Worm (Caenorhabditis elegans) whole organism, L4 larva: ENCODE data around the gene lido-16.

ENCODE experiments used
- F10B5.3 ChIP-seq: sonication (generic microtip); optimal IDR thresholded peaks from 2 replicates; lab custom pipeline; 2016; ENCODE audit warnings: mild to moderate bottlenecking, missing genetic modification characterization, missing compliant biosample characterization
- F44E2.7 ChIP-seq: fragments of 200-800 bp; sonication (Bioruptor generic); IDR thresholded peaks from 2 replicates; pipeline ENCODE4 v2.1.2; 2022; ENCODE audit warnings: missing genetic modification characterization, missing compliant biosample characterization
- T20F7.1 ChIP-seq: fragments of 200-800 bp; sonication (Bioruptor generic); optimal IDR thresholded peaks from 2 replicates; lab custom pipeline; 2018; ENCODE audit warnings: mild to moderate bottlenecking, missing genetic modification characterization, missing compliant biosample characterization
- T26A8.4 ChIP-seq: fragments of 200-800 bp; sonication (Bioruptor generic); IDR thresholded peaks from 2 replicates; pipeline ENCODE4 v1.3.6; 2022; ENCODE audit warnings: missing genetic modification characterization, missing compliant biosample characterization
- Y48G9A.11 ChIP-seq: fragments of 200-800 bp; sonication (Bioruptor generic); IDR thresholded peaks from 2 replicates; pipeline ENCODE4 v1.3.6; 2022; ENCODE audit warnings: missing genetic modification reagents, missing genetic modification characterization, missing compliant biosample characterization
- Y75B8A.6 ChIP-seq: fragments of 200-800 bp; sonication (Bioruptor generic); IDR thresholded peaks from 2 replicates; pipeline ENCODE4 v1.3.6; 2022; ENCODE audit warnings: missing genetic modification reagents, missing genetic modification characterization, missing compliant biosample characterization
- ZK337.2 ChIP-seq: fragments of 200-800 bp; sonication (Bioruptor generic); IDR thresholded peaks from 2 replicates; pipeline ENCODE4 v1.3.6; 2022; ENCODE audit warnings: missing genetic modification reagents, missing genetic modification characterization, missing compliant biosample characterization
- ZK546.5 ChIP-seq, 2 experiments: sonication (generic microtip); optimal IDR thresholded peaks; 2 replicates each; lab custom pipeline; 2017; ENCODE audit warnings: missing biosample characterization in 2 of 2, missing genetic modification characterization in 2 of 2
- ceh-20 ChIP-seq: fragments of 200-800 bp; sonication (Bioruptor generic); IDR thresholded peaks from 2 replicates; pipeline ENCODE4 v1.3.6; 2022; ENCODE audit warnings: missing genetic modification reagents, missing genetic modification characterization, missing compliant biosample characterization
- ceh-44 ChIP-seq: fragments of 200-800 bp; sonication (Bioruptor generic); IDR thresholded peaks from 2 replicates; pipeline ENCODE4 v1.3.6; 2022; ENCODE audit warnings: missing genetic modification reagents, missing genetic modification characterization, missing compliant biosample characterization
- ceh-82 ChIP-seq: sonication (generic microtip); optimal IDR thresholded peaks from 2 replicates; lab custom pipeline; 2017; ENCODE audit warnings: missing biosample characterization, missing genetic modification characterization
- ctbp-1 ChIP-seq: fragments of 200-800 bp; sonication (Bioruptor generic); IDR thresholded peaks from 2 replicates; pipeline ENCODE4 v1.3.6; 2022; ENCODE audit warnings: missing genetic modification reagents, missing genetic modification characterization, missing compliant biosample characterization
- daf-8 ChIP-seq: fragments of 200-800 bp; sonication (Bioruptor generic); IDR thresholded peaks from 2 replicates; pipeline ENCODE4 v1.3.6; 2022; ENCODE audit warnings: missing genetic modification characterization, missing compliant biosample characterization
- dmd-6 ChIP-seq: fragments of 200-800 bp; sonication (Bioruptor generic); IDR thresholded peaks from 2 replicates; pipeline ENCODE4 v1.3.6; 2022; ENCODE audit warnings: missing genetic modification reagents, missing genetic modification characterization, missing compliant biosample characterization
- dmd-8 ChIP-seq: fragments of 200-800 bp; sonication (Bioruptor generic); IDR thresholded peaks from 2 replicates; pipeline ENCODE4 v1.3.6; 2022; ENCODE audit warnings: missing genetic modification characterization, missing compliant biosample characterization
- dmd-9 ChIP-seq: fragments of 200-800 bp; sonication (Bioruptor generic); IDR thresholded peaks from 2 replicates; pipeline ENCODE4 v1.3.6; 2022; ENCODE audit warnings: missing genetic modification reagents, missing genetic modification characterization, missing compliant biosample characterization
- dve-1 ChIP-seq: sonication (generic microtip); optimal IDR thresholded peaks from 2 replicates; lab custom pipeline; 2017; ENCODE audit warnings: antibody characterized with exemption, mild to moderate bottlenecking, missing genetic modification characterization, missing compliant biosample characterization; ENCODE audit not compliant: insufficient read depth
- fkh-10 ChIP-seq: fragments of 150-350 bp; optimal IDR thresholded peaks from 2 replicates; lab custom pipeline; 2014; ENCODE audit warnings: missing biosample characterization, missing genetic modification reagents, missing genetic modification characterization
- fos-1 ChIP-seq: fragments of 150-350 bp; optimal IDR thresholded peaks from 2 replicates; lab custom pipeline; 2014; ENCODE audit warnings: missing biosample characterization, missing genetic modification characterization
- gei-8 ChIP-seq: fragments of 200-800 bp; sonication (Bioruptor generic); optimal IDR thresholded peaks from 2 replicates; lab custom pipeline; 2018; ENCODE audit warnings: mild to moderate bottlenecking, missing genetic modification characterization, missing compliant biosample characterization
- hlh-11 ChIP-seq: fragments of 200-800 bp; sonication (Bioruptor generic); optimal IDR thresholded peaks from 2 replicates; lab custom pipeline; 2018; ENCODE audit warnings: mild to moderate bottlenecking, missing genetic modification characterization, missing compliant biosample characterization
- hlh-30 ChIP-seq: sonication (generic microtip); optimal IDR thresholded peaks from 2 replicates; lab custom pipeline; 2017; ENCODE audit warnings: antibody characterized with exemption, mild to moderate bottlenecking, missing genetic modification characterization, missing compliant biosample characterization; ENCODE audit not compliant: insufficient read depth
- lin-15B ChIP-seq: fragments of 150-350 bp; sonication (generic microtip); optimal IDR thresholded peaks from 3 replicates; lab custom pipeline; 2014; ENCODE audit warnings: missing biosample characterization, missing genetic modification characterization
- lin-38 ChIP-seq: fragments of 200-800 bp; sonication (Bioruptor generic); IDR thresholded peaks from 2 replicates; pipeline ENCODE4 v1.3.6; 2022; ENCODE audit warnings: missing genetic modification reagents, missing genetic modification characterization, missing compliant biosample characterization
- lin-39 ChIP-seq: fragments of 150-350 bp; optimal IDR thresholded peaks from 2 replicates; lab custom pipeline; 2014; ENCODE audit warnings: missing biosample characterization, missing genetic modification reagents, missing genetic modification characterization
- lsy-2 ChIP-seq, 2 experiments: fragments of 150-350 bp in 1 of 2; sonication (generic microtip) in 1 of 2; optimal IDR thresholded peaks; 2 replicates each; lab custom pipeline; 2014 to 2017; ENCODE audit warnings: missing biosample characterization in 2 of 2, missing genetic modification characterization in 2 of 2
- madf-5 ChIP-seq, 2 experiments: fragments of 200-800 bp; sonication (Bioruptor generic); IDR thresholded peaks; 2 replicates each; pipeline ENCODE4 v1.3.6; 2022; ENCODE audit warnings: missing compliant biosample characterization in 2 of 2, missing genetic modification characterization in 2 of 2
- madf-9 ChIP-seq: fragments of 200-800 bp; sonication (Bioruptor generic); conservative IDR thresholded peaks from 2 replicates; pipeline ENCODE4 v1.3.6; 2022; ENCODE audit warnings: missing genetic modification reagents, missing genetic modification characterization, missing compliant biosample characterization
- mdl-1 ChIP-seq, 2 experiments: fragments of 150-350 bp in 1 of 2; sonication (generic microtip) in 1 of 2; optimal IDR thresholded peaks; 2 replicates each; lab custom pipeline; 2014 to 2017; ENCODE audit warnings: missing biosample characterization in 2 of 2, missing genetic modification characterization in 2 of 2
- mdt-29 ChIP-seq: fragments of 200-800 bp; sonication (Bioruptor generic); IDR thresholded peaks from 2 replicates; pipeline ENCODE4 v1.3.6; 2022; ENCODE audit warnings: missing genetic modification reagents, missing genetic modification characterization, missing compliant biosample characterization
- mes-2 ChIP-seq: sonication (generic microtip); optimal IDR thresholded peaks from 2 replicates; lab custom pipeline; 2016; ENCODE audit warnings: missing genotype, mild to moderate bottlenecking, missing genetic modification characterization, missing compliant biosample characterization; ENCODE audit not compliant: poor library complexity, severe bottlenecking
- mxl-2 ChIP-seq: fragments of 200-800 bp; sonication (Bioruptor generic); conservative IDR thresholded peaks from 2 replicates; pipeline ENCODE4 v1.3.6; 2022; ENCODE audit warnings: missing genetic modification reagents, missing genetic modification characterization, missing compliant biosample characterization
- mxl-3 ChIP-seq: fragments of 200-800 bp; sonication (Bioruptor generic); optimal IDR thresholded peaks from 2 replicates; lab custom pipeline; 2018; ENCODE audit warnings: mild to moderate bottlenecking, missing genetic modification characterization, missing compliant biosample characterization
- nhr-102 ChIP-seq: sonication (generic microtip); optimal IDR thresholded peaks from 2 replicates; lab custom pipeline; 2016; ENCODE audit warnings: mild to moderate bottlenecking, missing genetic modification characterization, moderate library complexity, missing compliant biosample characterization
- nhr-111 ChIP-seq: fragments of 200-800 bp; sonication (Bioruptor generic); optimal IDR thresholded peaks from 2 replicates; lab custom pipeline; 2018; ENCODE audit warnings: mild to moderate bottlenecking, missing genetic modification characterization, missing compliant biosample characterization
- nhr-237 ChIP-seq: sonication (generic microtip); optimal IDR thresholded peaks from 2 replicates; lab custom pipeline; 2017; ENCODE audit warnings: missing biosample characterization, missing genetic modification characterization
- nhr-25 ChIP-seq: sonication (generic microtip); optimal IDR thresholded peaks from 2 replicates; lab custom pipeline; 2017; ENCODE audit warnings: missing genetic modification characterization, mild to moderate bottlenecking, missing compliant biosample characterization, antibody characterized with exemption, moderate library complexity, borderline replicate concordance; ENCODE audit not compliant: insufficient read depth
- nhr-28 ChIP-seq: fragments of 150-350 bp; optimal IDR thresholded peaks from 2 replicates; lab custom pipeline; 2014; ENCODE audit warnings: missing biosample characterization, missing genetic modification characterization
- nhr-6 ChIP-seq: fragments of 150-350 bp; optimal IDR thresholded peaks from 2 replicates; lab custom pipeline; 2014; ENCODE audit warnings: missing biosample characterization, missing genetic modification characterization
- nhr-77 ChIP-seq: fragments of 150-350 bp; optimal IDR thresholded peaks from 2 replicates; lab custom pipeline; 2014; ENCODE audit warnings: missing biosample characterization, missing genetic modification characterization
- saeg-2 ChIP-seq: fragments of 200-800 bp; sonication (Bioruptor generic); IDR thresholded peaks from 2 replicates; pipeline ENCODE4 v1.3.6; 2022; ENCODE audit warnings: missing genetic modification reagents, missing genetic modification characterization, missing compliant biosample characterization
- sdz-12 ChIP-seq: fragments of 200-800 bp; sonication (Bioruptor generic); optimal IDR thresholded peaks from 2 replicates; lab custom pipeline; 2018; ENCODE audit warnings: mild to moderate bottlenecking, missing genetic modification characterization, missing compliant biosample characterization
- set-16 ChIP-seq: fragments of 200-800 bp; sonication (Bioruptor generic); IDR thresholded peaks from 2 replicates; pipeline ENCODE4 v1.3.6; 2022; ENCODE audit warnings: missing genetic modification reagents, missing genetic modification characterization, missing compliant biosample characterization
- snpc-4 ChIP-seq: fragments of 150-350 bp; optimal IDR thresholded peaks from 2 replicates; lab custom pipeline; 2014; ENCODE audit warnings: missing biosample characterization, missing genetic modification characterization
- tag-97 ChIP-seq: fragments of 200-800 bp; sonication (Bioruptor generic); IDR thresholded peaks from 2 replicates; pipeline ENCODE4 v1.3.6; 2022; ENCODE audit warnings: missing genetic modification characterization, missing compliant biosample characterization
- tra-1 ChIP-seq: fragments of 200-800 bp; sonication (Bioruptor generic); IDR thresholded peaks from 2 replicates; pipeline ENCODE4 v1.3.6; 2022; ENCODE audit warnings: missing genetic modification reagents, missing genetic modification characterization, missing compliant biosample characterization
- unc-62 ChIP-seq, 3 experiments: fragments of 150-350 bp in 1 of 3; sonication (generic microtip); optimal IDR thresholded peaks in 2 of 3; peaks in 1 of 3; 1 replicate in 1 of 3; 2 replicates in 2 of 3; lab custom pipeline; 2014 to 2017; ENCODE audit warnings: missing biosample characterization in 3 of 3, missing genetic modification characterization in 3 of 3, missing genetic modification reagents in 3 of 3, missing genotype in 1 of 3
- vab-7 ChIP-seq: fragments of 200-800 bp; sonication (Bioruptor generic); IDR thresholded peaks from 2 replicates; pipeline ENCODE4 v1.3.6; 2022; ENCODE audit warnings: missing genetic modification reagents, missing genetic modification characterization, missing compliant biosample characterization
- zfp-3 ChIP-seq: fragments of 200-800 bp; sonication (Bioruptor generic); conservative IDR thresholded peaks from 2 replicates; pipeline ENCODE4 v1.3.6; 2022; ENCODE audit warnings: missing genetic modification reagents, missing genetic modification characterization, missing compliant biosample characterization
- zip-11 ChIP-seq: fragments of 200-800 bp; sonication (Bioruptor generic); IDR thresholded peaks from 2 replicates; pipeline ENCODE4 v1.3.6; 2022; ENCODE audit warnings: missing genetic modification characterization, missing compliant biosample characterization
- zip-2 ChIP-seq: fragments of 150-350 bp; optimal IDR thresholded peaks from 2 replicates; lab custom pipeline; 2014; ENCODE audit warnings: missing biosample characterization, missing genetic modification characterization
- ztf-11 ChIP-seq: fragments of 150-350 bp; optimal IDR thresholded peaks from 2 replicates; lab custom pipeline; 2014; ENCODE audit warnings: missing biosample characterization, missing genetic modification characterization

The lido-16 gene

ce11 chrII:6448189-6448588, 36.6 kb downstream of the lido-16 start:
- peak; percentile 39 for TF ChIP-seq nhr-28 (tag; lab: Kevin White, UChicago)
- TF ChIP-seq daf-8 (GFP tag; lab: Robert Waterston, UW), result no peak
- TF ChIP-seq ZK337.2, result no peak
- no peak for TF ChIP-seq ZK546.5 (tag; optimal IDR thresholded peaks at IDR 0.05; lab: Kevin White, UChicago)
- no peak for TF ChIP-seq snpc-4
- no peak for TF ChIP-seq Y48G9A.11 (GFP tag; lab: Robert Waterston, UW)
- no peak for TF ChIP-seq fkh-10
- TF ChIP-seq mxl-3 (GFP tag; lab: Kevin White, UChicago), result no peak
- no peak for TF ChIP-seq madf-5 (GFP tag; IDR thresholded peaks at IDR 0.05; lab: Robert Waterston, UW)
- TF ChIP-seq zip-2 (tag; lab: Kevin White, UChicago), result no peak
- TF ChIP-seq tag-97 (GFP tag; lab: Robert Waterston, UW), result no peak
- TF ChIP-seq saeg-2, result no peak
- no peak for TF ChIP-seq vab-7 (GFP tag; lab: Robert Waterston, UW)
- TF ChIP-seq T26A8.4 (GFP tag; lab: Robert Waterston, UW), result no peak
- TF ChIP-seq unc-62 (GFP tag; optimal IDR thresholded peaks at IDR 0.05 in 1 of 2; lab: Kevin White, UChicago), result peak in 1 of 2 experiments; percentile 99
- TF ChIP-seq unc-62 (tag; optimal IDR thresholded peaks at IDR 0.05; lab: Kevin White, UChicago), result no peak
- no peak for TF ChIP-seq T20F7.1 (GFP tag; lab: Kevin White, UChicago)
- TF ChIP-seq mes-2 (tag; lab: Kevin White, UChicago), result no peak
- peak; percentile 41 for TF ChIP-seq nhr-25 (tag; lab: Kevin White, UChicago)
- no peak for TF ChIP-seq lin-15B (tag; lab: Kevin White, UChicago)
- TF ChIP-seq nhr-102, result no peak
- TF ChIP-seq dve-1 (tag; lab: Kevin White, UChicago), result no peak
- TF ChIP-seq ctbp-1 (GFP tag; lab: Robert Waterston, UW), result no peak
- TF ChIP-seq dmd-6 (GFP tag; lab: Robert Waterston, UW), result no peak
- TF ChIP-seq ceh-20 (GFP tag; lab: Robert Waterston, UW), result no peak
- no peak for TF ChIP-seq tra-1 (GFP tag; lab: Robert Waterston, UW)
- TF ChIP-seq F44E2.7 (GFP tag; lab: Robert Waterston, UW), result no peak
- TF ChIP-seq F10B5.3 (tag; lab: Kevin White, UChicago), result no peak
- no peak for TF ChIP-seq nhr-6
- no peak for TF ChIP-seq nhr-111 (GFP tag; lab: Kevin White, UChicago)
- TF ChIP-seq set-16 (GFP tag; lab: Robert Waterston, UW), result no peak
- TF ChIP-seq fos-1 (tag; lab: Kevin White, UChicago), result no peak
- TF ChIP-seq hlh-30, result peak; percentile 57
- TF ChIP-seq gei-8 (GFP tag; lab: Kevin White, UChicago), result no peak
- no peak for TF ChIP-seq ceh-44 (GFP tag; lab: Robert Waterston, UW)
- TF ChIP-seq ztf-11, result no peak
- TF ChIP-seq mdl-1 (tag; optimal IDR thresholded peaks at IDR 0.05; lab: Kevin White, UChicago), result peak in 1 of 2 experiments; percentile 10
- no peak for TF ChIP-seq dmd-8 (GFP tag; lab: Robert Waterston, UW)
- 0 out of 2 replicates have a peak, but pooled peaks have one; percentile 54 for TF ChIP-seq zfp-3
- no peak for TF ChIP-seq lin-39 (tag; lab: Kevin White, UChicago)

DNA sequence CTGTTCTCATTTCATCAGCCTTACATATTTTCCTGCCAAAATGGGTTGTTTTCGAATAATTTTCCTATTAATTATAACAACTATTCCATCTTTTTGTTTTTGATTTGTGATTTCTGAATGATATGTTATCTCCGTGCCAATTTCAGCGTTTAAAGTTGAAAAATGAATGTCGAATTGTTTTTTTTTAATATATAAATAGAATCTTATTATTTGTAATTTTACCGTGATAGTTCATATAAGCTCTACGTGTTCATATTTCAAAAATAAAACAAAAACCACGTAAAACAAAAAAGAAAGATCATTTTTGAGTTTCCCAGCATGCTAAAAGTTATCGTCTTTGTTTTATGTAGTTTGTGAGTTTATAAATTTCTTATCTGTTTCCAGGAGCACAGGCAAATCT, 41.1 kb downstream of the lido-16 start, which contains the start of gene K06A1.2:
K06A1.2 (plus strand) TSS at position 301 of the 400 bp plus-strand sequence.
- TF ChIP-seq nhr-77 (tag; lab: Kevin White, UChicago), result no peak
- TF ChIP-seq sdz-12 (GFP tag; lab: Kevin White, UChicago), result no peak
- TF ChIP-seq dmd-8 (GFP tag; lab: Robert Waterston, UW), result no peak
- no peak for TF ChIP-seq madf-9
- no peak for TF ChIP-seq nhr-111 (GFP tag; lab: Kevin White, UChicago)
- no peak for TF ChIP-seq mxl-2
- no peak for TF ChIP-seq zip-11 (GFP tag; lab: Robert Waterston, UW)
- TF ChIP-seq nhr-237 (tag; lab: Kevin White, UChicago), result no peak
- no peak for TF ChIP-seq mdt-29 (GFP tag; lab: Robert Waterston, UW)
- no peak for TF ChIP-seq ceh-82
- no peak for TF ChIP-seq hlh-11 (tag; lab: Kevin White, UChicago)
- TF ChIP-seq Y75B8A.6 (GFP tag; lab: Robert Waterston, UW), result no peak
- no peak for TF ChIP-seq dmd-9 (GFP tag; lab: Robert Waterston, UW)
- no peak for TF ChIP-seq lsy-2 (tag; optimal IDR thresholded peaks at IDR 0.05; lab: Kevin White, UChicago)
- TF ChIP-seq ZK337.2, result no peak
- no peak for TF ChIP-seq T26A8.4 (GFP tag; lab: Robert Waterston, UW)
- TF ChIP-seq lin-38, result no peak
- TF ChIP-seq, all 104 proteins: peak for 0
